Worm (Caenorhabditis elegans) whole organism, early embryonic: ENCODE results near the gene F25B5.3.

Experiments
- B0310.2 ChIP-seq: sonication (generic microtip); optimal IDR thresholded peaks from 2 replicates; lab custom pipeline; 2016; ENCODE audit warnings: mild to moderate bottlenecking, missing genetic modification characterization, missing compliant biosample characterization
- F13C5.2 ChIP-seq: sonication (generic microtip); optimal IDR thresholded peaks from 2 replicates; lab custom pipeline; 2017; ENCODE audit warnings: mild to moderate bottlenecking, missing genetic modification characterization, inconsistent platforms, missing compliant biosample characterization
- aly-1 ChIP-seq: sonication (generic microtip); optimal IDR thresholded peaks from 2 replicates; lab custom pipeline; 2016; ENCODE audit warnings: missing genetic modification characterization, missing compliant biosample characterization
- ama-1 ChIP-seq: fragments of 150-350 bp; optimal IDR thresholded peaks from 2 replicates; lab custom pipeline; 2014
- ceh-13 ChIP-seq: fragments of 200-800 bp; sonication (Bioruptor generic); optimal IDR thresholded peaks from 2 replicates; lab custom pipeline; 2018; ENCODE audit warnings: mild to moderate bottlenecking, missing genetic modification characterization, missing compliant biosample characterization
- ceh-36 ChIP-seq: sonication (generic microtip); optimal IDR thresholded peaks from 2 replicates; lab custom pipeline; 2016; ENCODE audit warnings: missing genetic modification characterization, inconsistent platforms, missing compliant biosample characterization
- ets-7 ChIP-seq: sonication (generic microtip); optimal IDR thresholded peaks from 2 replicates; lab custom pipeline; 2016; ENCODE audit warnings: missing genotype, missing genetic modification characterization, missing compliant biosample characterization
- flt-1 ChIP-seq: fragments of 200-800 bp; sonication (Bioruptor generic); IDR thresholded peaks from 2 replicates; pipeline ENCODE4 v1.3.6; 2022; ENCODE audit warnings: missing genetic modification characterization, missing compliant biosample characterization
- hmbx-1 ChIP-seq: sonication (generic microtip); optimal IDR thresholded peaks from 2 replicates; lab custom pipeline; 2016; ENCODE audit warnings: mild to moderate bottlenecking, missing genetic modification characterization, missing compliant biosample characterization
- hmg-4 ChIP-seq: fragments of 200-800 bp; sonication (Bioruptor generic); optimal IDR thresholded peaks from 2 replicates; lab custom pipeline; 2018; ENCODE audit warnings: mild to moderate bottlenecking, missing genetic modification characterization, missing compliant biosample characterization
- hnd-1 ChIP-seq: sonication (generic microtip); optimal IDR thresholded peaks from 2 replicates; lab custom pipeline; 2016; ENCODE audit warnings: missing genetic modification characterization, missing compliant biosample characterization
- pes-1 ChIP-seq: fragments of 200-800 bp; sonication (Bioruptor generic); IDR thresholded peaks from 2 replicates; pipeline ENCODE4 v1.3.6; 2022; ENCODE audit warnings: missing genetic modification reagents, missing genetic modification characterization, missing compliant biosample characterization
- scrt-1 ChIP-seq: fragments of 200-800 bp; sonication (Bioruptor generic); IDR thresholded peaks from 2 replicates; pipeline ENCODE4 v1.3.6; 2022; ENCODE audit warnings: missing genetic modification characterization, missing compliant biosample characterization
- sea-1 ChIP-seq: fragments of 200-800 bp; sonication (Bioruptor generic); conservative IDR thresholded peaks from 2 replicates; pipeline ENCODE4 v1.3.6; 2022; ENCODE audit warnings: missing genetic modification characterization, missing compliant biosample characterization
- tbx-11 ChIP-seq: fragments of 200-800 bp; sonication (Bioruptor generic); IDR thresholded peaks from 2 replicates; pipeline ENCODE4 v1.3.6; 2022; ENCODE audit warnings: missing genetic modification characterization, missing compliant biosample characterization
- tbx-37 ChIP-seq: fragments of 200-800 bp; sonication (Bioruptor generic); conservative IDR thresholded peaks from 2 replicates; pipeline ENCODE4 v1.3.6; 2022; ENCODE audit warnings: missing genetic modification reagents, missing genetic modification characterization, missing compliant biosample characterization
- tra-4 ChIP-seq: sonication (generic microtip); optimal IDR thresholded peaks from 2 replicates; lab custom pipeline; 2017; ENCODE audit warnings: missing genetic modification characterization, missing compliant biosample characterization

Gene F25B5.3

DNA sequence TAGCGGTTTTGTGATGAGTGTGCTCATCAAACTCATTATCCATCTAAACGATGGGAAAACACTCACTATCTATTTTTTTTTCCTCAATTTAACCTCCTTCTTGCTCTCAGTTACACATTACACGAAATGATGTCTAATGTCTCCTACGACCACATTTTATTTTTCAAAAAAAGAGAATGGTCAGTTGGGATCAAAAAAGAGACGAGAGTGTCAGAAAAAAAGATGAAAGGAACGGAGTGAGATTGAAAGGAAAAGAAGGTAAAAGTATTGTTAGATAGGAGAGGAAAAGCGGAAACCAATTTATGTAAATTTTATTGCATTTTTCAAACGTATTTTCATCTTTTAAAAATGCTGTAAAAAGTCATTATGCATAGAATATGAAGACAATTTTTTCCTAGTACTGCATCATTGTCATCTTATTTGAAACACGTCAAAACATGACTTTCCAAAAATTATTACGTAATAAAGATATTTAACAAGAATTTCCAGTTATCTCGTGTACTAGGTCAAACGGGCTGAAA lies 14.5 kb upstream of the F25B5.3 start:
- TF ChIP-seq ceh-13 (GFP tag; lab: Kevin White, UChicago) (no peak), hmg-4 (GFP tag; lab: Kevin White, UChicago) (no peak), B0310.2 (no peak), hnd-1 (tag; lab: Kevin White, UChicago) (no peak), F13C5.2 (no peak), hmbx-1 (no peak), aly-1 (tag; lab: Kevin White, UChicago) (no peak), ama-1 (lab: Kevin White, UChicago) (no peak), ets-7 (no peak), flt-1 (GFP tag; lab: Robert Waterston, UW) (no peak), tbx-11 (GFP tag; lab: Robert Waterston, UW) (no peak), tra-4 (tag; lab: Kevin White, UChicago) (no peak), pes-1 (GFP tag; lab: Robert Waterston, UW) (no peak), tbx-37 (no peak)

DNA sequence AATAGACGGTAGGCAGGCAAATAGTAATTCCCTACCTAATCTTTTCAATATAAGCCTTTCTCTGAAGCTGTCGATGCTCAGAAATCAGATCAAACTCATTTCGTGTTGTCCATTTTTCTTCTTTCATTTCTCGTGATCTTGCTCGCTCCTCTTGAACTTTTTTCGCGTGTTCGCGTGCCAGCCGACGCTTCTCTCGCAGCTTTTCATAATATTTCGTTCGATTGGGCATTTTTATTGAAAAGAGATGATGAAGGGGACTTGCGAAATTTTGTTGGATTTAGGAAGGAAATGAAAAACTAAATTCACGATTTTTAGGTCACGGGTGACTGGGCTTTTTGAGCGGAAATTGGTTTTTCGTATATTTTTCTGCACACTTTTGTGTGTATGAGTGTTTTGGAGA lies 11.7 kb upstream of the F25B5.3 start, which contains the start of gene EGAP1.1:
EGAP1.1 (minus strand) TSS at position 229 of the 400 bp plus-strand sequence.
- TF ChIP-seq flt-1 (GFP tag; lab: Robert Waterston, UW) (no peak), aly-1 (tag; lab: Kevin White, UChicago) (no peak), tbx-11 (GFP tag; lab: Robert Waterston, UW) (no peak), hmbx-1 (no peak), pes-1 (GFP tag; lab: Robert Waterston, UW) (no peak), ets-7 (no peak), tra-4 (tag; lab: Kevin White, UChicago) (no peak), ceh-36 (no peak), B0310.2 (no peak), hmg-4 (GFP tag; lab: Kevin White, UChicago) (no peak), scrt-1 (GFP tag; lab: Robert Waterston, UW) (no peak), hnd-1 (tag; lab: Kevin White, UChicago) (no peak), ceh-13 (GFP tag; lab: Kevin White, UChicago) (no peak), ama-1 (lab: Kevin White, UChicago) (no peak), tbx-37 (no peak), sea-1 (GFP tag; lab: Robert Waterston, UW) (no peak)

DNA sequence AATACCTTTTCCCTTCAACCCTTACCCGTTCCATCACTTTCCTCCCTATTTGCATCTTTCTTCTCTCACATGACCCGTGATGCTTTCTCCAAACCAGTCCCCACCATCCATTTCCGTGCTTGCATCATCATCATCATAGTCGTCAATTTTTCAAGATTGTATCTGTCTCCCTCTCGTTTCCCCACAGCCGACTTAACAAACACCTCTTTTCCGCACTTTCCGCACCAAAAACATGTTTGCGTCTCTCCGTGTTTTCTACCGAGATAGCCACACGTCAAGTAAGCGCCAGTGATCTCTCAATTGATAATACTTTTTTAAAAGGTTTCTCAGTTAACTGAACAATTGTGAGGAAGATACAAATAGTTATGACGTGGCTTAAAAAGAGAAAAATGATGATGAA lies 10.7 kb upstream of the F25B5.3 start:
- TF ChIP-seq tbx-37 (no peak), ets-7 (no peak), hmbx-1 (no peak), ceh-36 (no peak), aly-1 (tag; lab: Kevin White, UChicago) (no peak), hnd-1 (tag; lab: Kevin White, UChicago) (no peak), hmg-4 (GFP tag; lab: Kevin White, UChicago) (no peak), flt-1 (GFP tag; lab: Robert Waterston, UW) (no peak)

DNA sequence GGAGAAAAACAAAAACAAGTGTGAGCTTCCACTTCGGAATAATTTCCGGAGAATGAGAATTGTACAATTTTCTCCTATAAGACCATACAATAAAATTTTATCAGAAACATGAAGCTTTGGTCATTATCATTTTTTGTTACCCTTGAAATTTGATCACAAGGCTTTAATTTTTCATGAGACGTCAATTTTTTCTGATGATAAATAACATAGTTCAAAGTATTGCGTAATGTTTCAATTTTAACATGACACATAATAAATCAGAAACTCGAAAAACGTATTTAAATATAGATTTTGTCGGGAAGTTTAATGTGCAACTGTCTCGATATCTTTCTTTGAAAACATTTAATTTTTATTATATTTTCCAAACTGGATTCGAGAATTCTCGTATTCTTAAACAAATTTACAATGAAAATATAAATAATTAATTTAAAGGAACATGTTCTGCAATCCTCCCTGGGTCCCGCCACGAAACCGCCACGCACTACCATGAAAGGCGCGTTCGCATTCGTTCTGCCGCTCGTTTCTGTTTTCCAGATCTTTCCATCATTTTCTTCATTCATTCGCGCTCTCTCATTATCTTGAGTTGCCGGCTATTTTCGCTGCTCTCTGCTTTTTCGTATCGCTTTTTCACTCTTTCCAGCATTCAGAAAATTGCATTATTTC lies 9.8 kb upstream of the F25B5.3 start:
- TF ChIP-seq pes-1 (GFP tag; lab: Robert Waterston, UW): no peak
- TF ChIP-seq tra-4 (tag; lab: Kevin White, UChicago): no peak
- TF ChIP-seq tbx-37: no peak
- TF ChIP-seq sea-1 (GFP tag; lab: Robert Waterston, UW): no peak

DNA sequence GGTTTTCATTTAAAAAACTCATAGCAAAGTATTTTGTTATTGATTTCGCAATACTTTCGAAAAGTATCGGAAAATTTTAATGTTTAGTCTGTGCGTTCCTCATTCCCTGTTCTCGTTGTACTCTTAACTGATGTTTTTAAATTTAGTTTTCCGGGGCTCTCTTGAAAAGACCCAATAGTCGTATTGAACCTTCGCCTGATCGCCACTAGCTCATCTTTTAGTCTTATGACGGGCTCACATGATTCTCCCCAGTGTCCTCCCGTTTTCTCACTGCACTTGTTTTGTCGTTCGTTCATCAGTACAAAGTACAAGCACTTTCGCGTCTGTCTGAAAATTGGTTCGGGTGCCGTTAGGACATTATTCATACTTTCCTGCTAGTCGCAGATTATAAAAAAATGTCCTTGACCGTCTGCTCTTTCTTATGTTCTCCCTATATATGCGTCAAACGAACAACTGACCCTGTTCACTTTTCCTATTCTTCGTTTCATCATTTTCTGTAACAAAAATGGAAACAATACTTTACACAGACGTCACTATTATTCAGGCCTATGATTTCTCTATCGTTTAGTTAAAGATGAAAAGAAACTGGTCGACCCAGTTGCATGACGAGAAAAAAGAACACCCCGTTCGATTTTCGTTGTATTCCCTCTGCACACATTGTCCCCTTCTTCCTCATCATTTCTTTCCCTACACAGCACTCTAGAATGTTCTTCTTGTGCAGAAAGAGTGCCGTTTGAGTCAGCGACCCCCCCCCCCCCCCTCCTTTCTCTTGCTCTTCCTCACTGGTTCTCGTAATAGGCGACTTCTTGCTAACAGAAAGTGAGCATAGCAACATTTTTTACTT lies 9.0 kb upstream of the F25B5.3 start, which contains the start of gene ubq-1:
ubq-1 (plus strand) TSS at position 802 of the 844 bp plus-strand sequence.
- TF ChIP-seq flt-1 (GFP tag; lab: Robert Waterston, UW): peak; percentile 31; the same call in 1 of the 2 replicates
- no peak for TF ChIP-seq hnd-1 (tag; lab: Kevin White, UChicago)

DNA sequence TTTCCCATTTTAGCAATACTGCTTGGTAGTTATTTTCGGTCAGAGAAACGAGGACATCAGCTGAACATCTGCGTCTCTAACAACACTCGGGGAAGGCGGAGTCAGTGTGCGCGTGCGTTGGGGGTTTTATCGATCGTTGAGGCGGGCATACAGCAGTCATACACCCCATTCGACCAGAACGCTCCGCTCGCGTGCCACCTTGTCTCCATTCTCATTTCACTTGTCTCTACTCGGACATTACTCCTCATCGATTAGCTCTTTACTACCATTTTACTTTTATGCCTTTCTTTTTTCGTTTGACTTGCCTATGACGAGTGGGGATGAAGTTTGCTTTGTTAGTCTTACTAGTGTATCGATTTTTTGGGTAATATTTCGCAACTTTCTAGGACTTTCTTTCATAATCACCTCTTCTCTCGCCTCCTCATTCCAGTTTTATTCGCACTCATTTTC lies 8.1 kb upstream of the F25B5.3 start:
- TF ChIP-seq F13C5.2: no peak
- no peak for TF ChIP-seq tra-4 (tag; lab: Kevin White, UChicago)
- no peak for TF ChIP-seq sea-1 (GFP tag; lab: Robert Waterston, UW)
- no peak for TF ChIP-seq hmbx-1
- no peak for TF ChIP-seq ceh-36
- no peak for TF ChIP-seq hmg-4 (GFP tag; lab: Kevin White, UChicago)
- no peak for TF ChIP-seq aly-1 (tag; lab: Kevin White, UChicago)
- TF ChIP-seq ceh-13 (GFP tag; lab: Kevin White, UChicago): no peak
- TF ChIP-seq ama-1 (lab: Kevin White, UChicago): no peak
- TF ChIP-seq ets-7: no peak
- no peak for TF ChIP-seq hnd-1 (tag; lab: Kevin White, UChicago)
- peak; percentile 5; the same call in 1 of the 2 replicates for TF ChIP-seq tbx-11 (GFP tag; lab: Robert Waterston, UW)
- no peak; the same call in 1 of the 2 replicates for TF ChIP-seq pes-1 (GFP tag; lab: Robert Waterston, UW)
- no peak for TF ChIP-seq tbx-37
- 0 out of 2 replicates have a peak, but pooled peaks have one; percentile 30 for TF ChIP-seq flt-1 (GFP tag; lab: Robert Waterston, UW)
- TF ChIP-seq B0310.2: no peak
- TF ChIP-seq scrt-1 (GFP tag; lab: Robert Waterston, UW): 0 out of 2 replicates have a peak, but pooled peaks have one; percentile 8

DNA sequence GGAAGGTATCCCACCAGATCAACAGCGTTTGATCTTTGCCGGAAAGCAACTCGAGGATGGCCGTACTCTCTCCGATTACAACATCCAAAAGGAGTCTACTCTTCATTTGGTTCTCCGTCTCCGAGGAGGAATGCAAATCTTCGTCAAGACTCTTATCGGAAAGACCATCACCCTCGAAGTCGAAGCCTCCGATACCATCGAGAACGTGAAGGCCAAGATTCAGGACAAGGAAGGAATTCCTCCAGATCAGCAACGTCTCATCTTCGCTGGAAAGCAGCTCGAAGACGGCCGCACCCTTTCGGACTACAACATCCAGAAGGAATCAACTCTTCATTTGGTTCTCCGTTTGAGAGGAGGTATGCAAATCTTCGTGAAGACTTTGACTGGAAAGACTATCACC lies 6.6 kb upstream of the F25B5.3 start:
- TF ChIP-seq sea-1 (GFP tag; lab: Robert Waterston, UW) (no peak), ceh-13 (GFP tag; lab: Kevin White, UChicago) (no peak), ets-7 (no peak), tbx-37 (no peak), B0310.2 (no peak), hmg-4 (GFP tag; lab: Kevin White, UChicago) (no peak), F13C5.2 (no peak), hmbx-1 (no peak), hnd-1 (tag; lab: Kevin White, UChicago) (no peak), pes-1 (GFP tag; lab: Robert Waterston, UW) (no peak), flt-1 (GFP tag; lab: Robert Waterston, UW) (no peak), ama-1 (lab: Kevin White, UChicago) (no peak), scrt-1 (GFP tag; lab: Robert Waterston, UW) (no peak), tra-4 (tag; lab: Kevin White, UChicago) (no peak), aly-1 (tag; lab: Kevin White, UChicago) (no peak), tbx-11 (GFP tag; lab: Robert Waterston, UW) (no peak)
